Worm (Caenorhabditis elegans): ENCODE results near the gene cyp-34A9.

DNA sequence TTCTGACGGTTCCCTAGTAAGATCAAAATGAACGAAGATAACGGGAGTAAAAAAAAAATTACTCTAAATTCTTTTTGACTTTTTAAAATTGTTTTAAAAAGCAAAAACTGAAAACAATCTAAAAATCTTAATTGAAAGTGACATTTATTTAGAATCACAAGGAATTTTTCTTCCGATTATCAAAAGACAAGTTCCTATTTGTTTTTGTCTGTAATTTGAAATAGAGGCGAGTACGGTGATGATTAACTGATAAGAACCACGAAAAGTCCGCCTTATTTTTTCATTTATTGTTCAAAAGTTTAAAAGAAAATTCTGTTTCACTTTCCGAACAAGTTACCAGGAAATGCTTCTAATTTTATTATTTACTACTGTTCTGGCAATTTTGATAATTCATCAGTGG, 20.6 kb downstream of the cyp-34A9 start, which contains the start of gene dach-1:
- TF ChIP-seq lin-39 (tag; optimal IDR thresholded peaks at IDR 0.05) (no peak), nhr-76 (tag; optimal IDR thresholded peaks at IDR 0.05) (no peak), zag-1 (tag; optimal IDR thresholded peaks at IDR 0.05) (no peak), skn-1 (tag; optimal IDR thresholded peaks at IDR 0.05) (no peak), lsy-12 (tag; optimal IDR thresholded peaks at IDR 0.05) (no peak), nhr-11 (tag; optimal IDR thresholded peaks at IDR 0.05) (no peak), fkh-10 (GFP tag; optimal IDR thresholded peaks at IDR 0.05) (no peak), ztf-4 (tag; optimal IDR thresholded peaks at IDR 0.05) (no peak), ZK546.5 (tag; optimal IDR thresholded peaks at IDR 0.05) (no peak), pha-4 (tag; optimal IDR thresholded peaks at IDR 0.05) (no peak), unc-39 (tag; optimal IDR thresholded peaks at IDR 0.05) (no peak)

Measured in whole organism, L3 larva.